Worm (Caenorhabditis elegans) whole organism, young adult: ENCODE results near the gene zipt-2.1.

ENCODE experiments used
- B0035.1 ChIP-seq: sonication (generic microtip); optimal IDR thresholded peaks from 2 replicates; lab custom pipeline; 2016; ENCODE audit warnings: missing genetic modification characterization, mild to moderate bottlenecking, missing compliant biosample characterization, missing genotype, missing genetic modification reagents
- B0261.1 ChIP-seq: sonication (generic microtip); optimal IDR thresholded peaks from 2 replicates; lab custom pipeline; 2016; ENCODE audit warnings: mild to moderate bottlenecking, missing genetic modification characterization, moderate library complexity, missing compliant biosample characterization
- C06A6.2 ChIP-seq: fragments of 200-800 bp; sonication (Bioruptor generic); conservative IDR thresholded peaks from 2 replicates; pipeline ENCODE4 v1.3.6; 2022; ENCODE audit warnings: missing genetic modification characterization, missing compliant biosample characterization
- C17E4.6 ChIP-seq: fragments of 200-800 bp; sonication (Bioruptor generic); IDR thresholded peaks from 2 replicates; pipeline ENCODE4 v1.3.6; 2022; ENCODE audit warnings: missing genetic modification reagents, missing genetic modification characterization, missing compliant biosample characterization
- D2030.7 ChIP-seq: fragments of 200-800 bp; sonication (Bioruptor generic); IDR thresholded peaks from 2 replicates; pipeline ENCODE4 v1.3.6; 2022; ENCODE audit warnings: missing genetic modification reagents, missing genetic modification characterization, missing compliant biosample characterization
- F57A8.1 ChIP-seq: fragments of 200-800 bp; sonication (Bioruptor generic); optimal IDR thresholded peaks from 2 replicates; lab custom pipeline; 2018; ENCODE audit warnings: mild to moderate bottlenecking, missing genetic modification characterization, moderate library complexity, missing compliant biosample characterization
- Y67H2A.10 ChIP-seq: fragments of 200-800 bp; sonication (Bioruptor generic); conservative IDR thresholded peaks from 2 replicates; pipeline ENCODE4 v1.3.6; 2022; ENCODE audit warnings: missing genetic modification reagents, missing genetic modification characterization, missing compliant biosample characterization
- akir-1 ChIP-seq: fragments of 200-800 bp; sonication (Bioruptor generic); optimal IDR thresholded peaks from 2 replicates; lab custom pipeline; 2018; ENCODE audit warnings: mild to moderate bottlenecking, missing genetic modification characterization, moderate library complexity, missing compliant biosample characterization
- ama-1 ChIP-seq, 3 experiments: fragments of 150-350 bp in 1 of 3; sonication (generic microtip) in 2 of 3; optimal IDR thresholded peaks; 2 replicates each; lab custom pipeline; 2014 to 2018; ENCODE audit warnings: missing biosample characterization in 2 of 3, missing genetic modification characterization in 2 of 3, missing genetic modification reagents in 2 of 3
- aptf-3 ChIP-seq: fragments of 200-800 bp; sonication (Bioruptor generic); IDR thresholded peaks from 2 replicates; pipeline ENCODE4 v1.3.6; 2022; ENCODE audit warnings: missing genetic modification characterization, missing compliant biosample characterization
- attf-6 ChIP-seq: fragments of 200-800 bp; sonication (Bioruptor generic); IDR thresholded peaks from 2 replicates; pipeline ENCODE4 v1.3.6; 2022; ENCODE audit warnings: missing genetic modification reagents, missing genetic modification characterization, missing compliant biosample characterization
- bed-1 ChIP-seq: fragments of 200-800 bp; sonication (Bioruptor generic); IDR thresholded peaks from 2 replicates; pipeline ENCODE4 v1.3.6; 2022; ENCODE audit warnings: missing genetic modification reagents, missing genetic modification characterization, missing compliant biosample characterization
- ccch-3 ChIP-seq: fragments of 200-800 bp; sonication (Bioruptor generic); optimal IDR thresholded peaks from 2 replicates; lab custom pipeline; 2018; ENCODE audit warnings: mild to moderate bottlenecking, missing genetic modification characterization, missing compliant biosample characterization
- cebp-1 ChIP-seq, 2 experiments: fragments of 200-800 bp in 1 of 2; sonication (Bioruptor generic) in 1 of 2; sonication (generic microtip) in 1 of 2; IDR thresholded peaks in 1 of 2; optimal IDR thresholded peaks in 1 of 2; 2 replicates each; pipeline versions ENCODE4 v1.3.6 to Lab custom; 2017 to 2022; ENCODE audit warnings: missing compliant biosample characterization in 2 of 2, missing genetic modification characterization in 2 of 2, mild to moderate bottlenecking in 1 of 2, missing genetic modification reagents in 1 of 2, moderate library complexity in 1 of 2
- ceh-58 ChIP-seq: fragments of 200-800 bp; sonication (Bioruptor generic); IDR thresholded peaks from 2 replicates; pipeline ENCODE4 v1.3.6; 2022; ENCODE audit warnings: missing genetic modification characterization, missing compliant biosample characterization
- dpff-1 ChIP-seq: sonication (generic microtip); optimal IDR thresholded peaks from 2 replicates; lab custom pipeline; 2017; ENCODE audit warnings: mild to moderate bottlenecking, missing genetic modification characterization, missing compliant biosample characterization
- egl-44 ChIP-seq: fragments of 200-800 bp; sonication (Bioruptor generic); IDR thresholded peaks from 2 replicates; pipeline ENCODE4 v1.3.6; 2022; ENCODE audit warnings: missing genetic modification reagents, missing genetic modification characterization, missing compliant biosample characterization
- egrh-3 ChIP-seq: fragments of 200-800 bp; sonication (Bioruptor generic); IDR thresholded peaks from 2 replicates; pipeline ENCODE4 v1.3.6; 2022; ENCODE audit warnings: missing genetic modification reagents, missing genetic modification characterization, missing compliant biosample characterization
- hmg-1.2 ChIP-seq: fragments of 200-800 bp; sonication (Bioruptor generic); IDR thresholded peaks from 2 replicates; pipeline ENCODE4 v1.3.6; 2022; ENCODE audit warnings: missing genetic modification reagents, missing genetic modification characterization, missing compliant biosample characterization
- lin-26 ChIP-seq: fragments of 200-800 bp; sonication (Bioruptor generic); IDR thresholded peaks from 2 replicates; pipeline ENCODE4 v1.3.6; 2022; ENCODE audit warnings: missing genetic modification reagents, missing genetic modification characterization, missing compliant biosample characterization
- lir-1 ChIP-seq: fragments of 200-800 bp; sonication (Bioruptor generic); conservative IDR thresholded peaks from 2 replicates; pipeline ENCODE4 v1.3.6; 2022; ENCODE audit warnings: missing genetic modification reagents, missing genetic modification characterization, missing compliant biosample characterization
- lsl-1 ChIP-seq: fragments of 200-800 bp; sonication (Bioruptor generic); optimal IDR thresholded peaks from 2 replicates; lab custom pipeline; 2018; ENCODE audit warnings: mild to moderate bottlenecking, missing genetic modification characterization, moderate library complexity, missing compliant biosample characterization
- madf-6 ChIP-seq: fragments of 200-800 bp; sonication (Bioruptor generic); IDR thresholded peaks from 2 replicates; pipeline ENCODE4 v1.3.6; 2022; ENCODE audit warnings: missing genetic modification reagents, missing genetic modification characterization, missing compliant biosample characterization
- mes-4 ChIP-seq: sonication (generic microtip); optimal IDR thresholded peaks from 2 replicates; lab custom pipeline; 2016; ENCODE audit warnings: missing genotype, missing genetic modification characterization, missing compliant biosample characterization
- nfyb-1 ChIP-seq: fragments of 200-800 bp; sonication (Bioruptor generic); IDR thresholded peaks from 2 replicates; pipeline ENCODE4 v1.3.6; 2022; ENCODE audit warnings: missing genetic modification reagents, missing genetic modification characterization, missing compliant biosample characterization
- nhr-80 ChIP-seq: sonication (generic microtip); optimal IDR thresholded peaks from 2 replicates; lab custom pipeline; 2016; ENCODE audit warnings: missing genetic modification characterization, missing compliant biosample characterization
- snpc-3.4 ChIP-seq: sonication (generic microtip); optimal IDR thresholded peaks from 2 replicates; lab custom pipeline; 2017; ENCODE audit warnings: missing genetic modification characterization, mild to moderate bottlenecking, missing compliant biosample characterization, antibody characterized with exemption, moderate library complexity, missing genotype, missing genetic modification reagents
- snpc-4 ChIP-seq, 5 experiments: fragments of 150-350 bp in 1 of 5; sonication (generic microtip) in 4 of 5; optimal IDR thresholded peaks; 2 replicates each; lab custom pipeline; 2014 to 2018; ENCODE audit warnings: missing genetic modification characterization in 5 of 5, missing biosample characterization in 3 of 5, antibody characterized with exemption in 2 of 5, mild to moderate bottlenecking in 2 of 5, missing compliant biosample characterization in 2 of 5, missing genotype in 2 of 5, moderate library complexity in 2 of 5, missing genetic modification reagents in 1 of 5
- zim-3 ChIP-seq: sonication (generic microtip); optimal IDR thresholded peaks from 2 replicates; lab custom pipeline; 2017; ENCODE audit warnings: mild to moderate bottlenecking, missing genetic modification characterization, moderate library complexity, missing compliant biosample characterization
- ztf-22 ChIP-seq: fragments of 200-800 bp; sonication (Bioruptor generic); optimal IDR thresholded peaks from 2 replicates; lab custom pipeline; 2018; ENCODE audit warnings: mild to moderate bottlenecking, missing genetic modification characterization, moderate library complexity, missing compliant biosample characterization
- ztf-26 ChIP-seq: sonication (generic microtip); optimal IDR thresholded peaks from 2 replicates; lab custom pipeline; 2017; ENCODE audit warnings: missing genetic modification characterization, missing compliant biosample characterization
- ztf-28 ChIP-seq: fragments of 200-800 bp; sonication (Bioruptor generic); IDR thresholded peaks from 2 replicates; pipeline ENCODE4 v1.3.6; 2022; ENCODE audit warnings: missing genetic modification reagents, missing genetic modification characterization, missing compliant biosample characterization

zipt-2.1 gene

DNA sequence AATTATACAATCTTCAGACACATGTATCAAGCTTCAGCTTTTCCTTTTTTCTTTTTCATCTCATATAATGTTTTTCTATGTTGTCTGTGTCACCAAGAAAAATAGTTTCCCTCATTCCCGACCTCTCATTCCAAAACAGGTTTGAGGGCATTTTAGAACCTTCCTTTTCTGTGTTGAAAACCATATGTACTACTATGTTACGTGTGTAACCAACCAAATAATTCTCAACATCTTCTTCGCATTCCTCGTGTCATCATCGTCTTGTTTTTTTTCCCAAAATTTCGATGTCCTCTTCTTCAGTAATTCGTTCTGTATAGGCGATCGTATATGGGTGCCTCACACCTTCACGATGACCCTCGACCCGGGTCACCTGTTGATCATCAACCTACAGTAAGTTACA, 9.1 kb upstream of the zipt-2.1 start, which contains the start of gene pept-2 (continued):
- no peak for TF ChIP-seq snpc-4 (GFP tag; optimal IDR thresholded peaks at IDR 0.05; lab: Kevin White, UChicago)
- TF ChIP-seq snpc-4 (tag; optimal IDR thresholded peaks at IDR 0.05; lab: Kevin White, UChicago), result no peak
- TF ChIP-seq lin-26 (GFP tag; lab: Robert Waterston, UW), result no peak
- no peak for TF ChIP-seq zim-3

DNA sequence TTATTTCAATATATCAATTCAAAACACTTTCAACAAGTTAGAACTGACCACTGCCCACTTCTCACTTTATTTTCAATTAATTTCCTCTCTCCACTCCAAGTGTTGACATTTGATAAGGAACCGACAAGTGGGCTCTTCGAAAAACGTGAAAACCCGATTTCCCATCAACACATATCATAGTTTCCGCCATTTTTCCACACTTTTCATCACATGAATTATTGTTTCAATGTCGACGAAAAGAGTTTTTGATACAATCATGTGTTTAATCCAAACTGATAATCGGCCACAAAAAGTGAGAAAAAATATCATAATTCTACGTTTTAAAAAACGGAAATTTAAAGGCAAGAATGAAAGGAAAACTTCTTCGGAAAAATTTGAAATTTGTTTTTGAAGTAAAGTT, 3.8 kb upstream of the zipt-2.1 start:
- TF ChIP-seq ztf-28 (GFP tag; lab: Robert Waterston, UW) (no peak), aptf-3 (GFP tag; lab: Robert Waterston, UW) (no peak), nhr-80 (tag; lab: Kevin White, UChicago) (peak; percentile 66), ceh-58 (GFP tag; lab: Robert Waterston, UW) (no peak)

DNA sequence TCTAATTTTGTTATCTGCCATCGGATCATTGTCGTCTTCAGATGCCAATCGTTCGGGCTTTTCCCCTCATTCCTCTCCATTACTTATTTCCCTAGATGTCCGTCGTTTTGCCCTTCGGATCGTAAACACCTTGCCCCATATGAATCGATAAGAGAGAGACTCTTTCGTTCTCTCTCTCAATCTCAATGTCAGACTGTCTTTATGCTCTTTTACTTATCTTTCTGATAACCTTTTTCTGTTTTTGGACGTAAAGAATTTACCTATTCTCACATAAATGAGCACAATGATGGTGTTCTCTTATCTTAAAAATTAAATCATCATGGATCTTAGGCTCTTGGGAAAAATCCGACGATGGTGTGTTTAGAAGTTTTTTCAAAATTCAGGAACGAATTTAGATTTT, 2.7 kb upstream of the zipt-2.1 start:
- TF ChIP-seq nhr-80 (tag; lab: Kevin White, UChicago), result peak; percentile 45
- no peak for TF ChIP-seq Y67H2A.10

DNA sequence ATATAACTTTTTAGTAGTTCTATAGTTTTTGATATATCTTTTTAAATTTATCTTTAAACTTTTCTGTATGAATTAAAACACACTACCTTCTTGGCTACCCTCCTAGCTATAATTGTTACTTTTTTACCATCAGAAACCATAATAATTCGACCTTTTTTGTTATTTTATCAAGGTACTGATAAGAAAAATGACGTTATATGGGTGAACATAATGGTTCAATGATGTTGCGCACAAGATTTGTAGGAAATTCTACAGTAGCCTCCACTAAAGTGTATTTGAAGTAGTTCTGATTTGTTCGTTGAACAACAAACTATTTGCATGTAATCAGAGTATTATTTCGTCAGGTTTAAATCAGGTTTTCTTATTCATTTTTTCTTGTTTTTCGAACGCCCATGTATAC, 850 bp upstream of the zipt-2.1 start:
- TF ChIP-seq ama-1 (optimal IDR thresholded peaks at IDR 0.05; lab: Kevin White, UChicago) (no peak), ama-1 (GFP tag; optimal IDR thresholded peaks at IDR 0.05; lab: Kevin White, UChicago) (no peak), dpff-1 (tag; lab: Kevin White, UChicago) (no peak), Y67H2A.10 (no peak), mes-4 (tag; lab: Kevin White, UChicago) (no peak), bed-1 (GFP tag; lab: Robert Waterston, UW) (no peak), B0035.1 (tag; lab: Kevin White, UChicago) (no peak), ztf-26 (tag; lab: Kevin White, UChicago) (no peak), C17E4.6 (GFP tag; lab: Robert Waterston, UW) (no peak), hmg-1.2 (GFP tag; lab: Robert Waterston, UW) (no peak), B0261.1 (no peak), egl-44 (no peak), akir-1 (GFP tag; lab: Kevin White, UChicago) (no peak), snpc-3.4 (no peak), lir-1 (GFP tag; lab: Robert Waterston, UW) (no peak), ztf-22 (GFP tag; lab: Kevin White, UChicago) (no peak), ccch-3 (GFP tag; lab: Kevin White, UChicago) (no peak), lsl-1 (GFP tag; lab: Kevin White, UChicago) (no peak)

DNA sequence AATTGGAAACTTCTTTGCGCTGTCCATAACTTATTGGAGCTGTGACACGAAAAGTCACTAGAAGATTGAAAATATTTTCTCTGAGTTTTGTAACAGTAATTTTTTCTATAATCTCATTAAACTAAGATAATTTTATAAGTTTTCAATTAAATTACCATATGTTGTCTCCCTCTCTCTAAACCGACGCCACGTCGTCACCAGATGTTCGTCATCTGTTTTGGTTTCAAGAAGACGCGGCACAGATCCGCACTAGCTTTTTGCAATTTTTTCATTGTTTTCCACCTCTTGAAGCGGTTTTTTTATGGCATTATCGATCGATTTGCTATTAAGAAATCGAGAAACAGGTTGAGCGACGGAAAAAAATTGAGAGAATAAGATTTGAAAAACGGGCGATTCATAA, 4.5 kb downstream of the zipt-2.1 start:
- no peak for TF ChIP-seq dpff-1 (tag; lab: Kevin White, UChicago)
- no peak for TF ChIP-seq C06A6.2 (GFP tag; lab: Robert Waterston, UW)
- TF ChIP-seq egrh-3 (GFP tag; lab: Robert Waterston, UW), result no peak
- no peak for TF ChIP-seq D2030.7 (GFP tag; lab: Robert Waterston, UW)
- no peak for TF ChIP-seq ztf-28 (GFP tag; lab: Robert Waterston, UW)
- no peak for TF ChIP-seq F57A8.1 (GFP tag; lab: Kevin White, UChicago)

DNA sequence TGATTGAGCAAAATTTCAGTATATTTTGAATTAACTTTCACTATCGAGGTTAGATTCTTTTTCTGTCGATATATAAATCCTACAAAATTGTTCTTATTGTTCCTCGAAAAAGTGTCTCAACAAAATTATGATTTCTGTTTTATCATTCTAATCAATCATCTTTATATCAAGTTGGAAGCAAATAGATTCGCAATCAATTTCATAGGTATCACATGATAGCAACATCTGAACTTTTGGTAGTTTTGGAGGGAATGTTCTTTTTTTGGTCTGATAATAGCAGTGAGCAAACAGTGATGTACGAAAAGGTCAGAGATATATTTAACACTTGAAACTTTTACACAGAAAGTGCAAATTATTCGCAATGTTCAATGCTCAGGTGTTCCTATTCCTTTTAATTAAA, 11.4 kb downstream of the zipt-2.1 start:
- TF ChIP-seq ama-1 (optimal IDR thresholded peaks at IDR 0.05; lab: Kevin White, UChicago), result no peak
- no peak for TF ChIP-seq ama-1 (GFP tag; optimal IDR thresholded peaks at IDR 0.05; lab: Kevin White, UChicago)
- TF ChIP-seq nfyb-1 (GFP tag; lab: Robert Waterston, UW), result 0 out of 2 replicates have a peak, but pooled peaks have one; percentile 46
- peak; percentile 55 for TF ChIP-seq nhr-80 (tag; lab: Kevin White, UChicago)
- no peak for TF ChIP-seq attf-6 (GFP tag; lab: Robert Waterston, UW)
- no peak for TF ChIP-seq B0261.1
- TF ChIP-seq madf-6 (GFP tag; lab: Robert Waterston, UW), result no peak
- no peak for TF ChIP-seq cebp-1 (GFP tag; IDR thresholded peaks at IDR 0.05; lab: Robert Waterston, UW)
- peak; percentile 25 for TF ChIP-seq cebp-1 (tag; optimal IDR thresholded peaks at IDR 0.05; lab: Kevin White, UChicago)
